Worm (Caenorhabditis elegans): ENCODE measurements around the gene Y66D12A.30.

- TF ChIP-seq unc-39 (tag; optimal IDR thresholded peaks at IDR 0.05) (no peak), sem-2 (GFP tag; optimal IDR thresholded peaks at IDR 0.05) (no peak), nhr-28 (tag; optimal IDR thresholded peaks at IDR 0.05) (no peak), lsy-2 (tag; optimal IDR thresholded peaks at IDR 0.05) (no peak), ces-1 (GFP tag; optimal IDR thresholded peaks at IDR 0.05) (no peak), lin-13 (tag; optimal IDR thresholded peaks at IDR 0.05) (no peak), nhr-12 (tag; optimal IDR thresholded peaks at IDR 0.05) (no peak), nhr-76 (tag; optimal IDR thresholded peaks at IDR 0.05) (no peak), nhr-237 (tag; optimal IDR thresholded peaks at IDR 0.05) (no peak), hlh-1 (tag; optimal IDR thresholded peaks at IDR 0.05) (no peak), blmp-1 (tag; optimal IDR thresholded peaks at IDR 0.05) (no peak), zip-8 (tag; optimal IDR thresholded peaks at IDR 0.05) (no peak), unc-62 (GFP tag; optimal IDR thresholded peaks at IDR 0.05) (no peak)
Observed at ce11 chrIII:11632376-11632775, 22.7 kb downstream of the Y66D12A.30 start.
